Worm (Caenorhabditis elegans) whole organism, late embryonic: Measurements from ENCODE around the gene Y32F6A.5.

Source experiments
- ama-1 ChIP-seq: fragments of 150-350 bp; optimal IDR thresholded peaks from 2 replicates; lab custom pipeline; 2014
- ceh-14 ChIP-seq: sonication (generic microtip); optimal IDR thresholded peaks from 2 replicates; lab custom pipeline; 2016; ENCODE audit warnings: missing genotype, missing genetic modification characterization, missing compliant biosample characterization
- elt-2 ChIP-seq: sonication (generic microtip); optimal IDR thresholded peaks from 2 replicates; lab custom pipeline; 2016; ENCODE audit warnings: missing genetic modification reagents, missing genetic modification characterization, missing compliant biosample characterization
- hlh-8 ChIP-seq: sonication (generic microtip); optimal IDR thresholded peaks from 2 replicates; lab custom pipeline; 2016; ENCODE audit warnings: missing genotype, missing genetic modification characterization, missing compliant biosample characterization
- npax-4 ChIP-seq: sonication (generic microtip); optimal IDR thresholded peaks from 2 replicates; lab custom pipeline; 2016; ENCODE audit warnings: missing genetic modification characterization, missing compliant biosample characterization
- pag-3 ChIP-seq: sonication (generic microtip); optimal IDR thresholded peaks from 2 replicates; lab custom pipeline; 2016; ENCODE audit warnings: missing compliant biosample characterization, missing genetic modification characterization, borderline replicate concordance
- pqm-1 ChIP-seq: sonication (generic microtip); optimal IDR thresholded peaks from 2 replicates; lab custom pipeline; 2016; ENCODE audit warnings: missing genetic modification characterization, missing compliant biosample characterization
- sdc-2 ChIP-seq: sonication (generic microtip); optimal IDR thresholded peaks from 2 replicates; lab custom pipeline; 2016; ENCODE audit warnings: missing genotype, missing genetic modification characterization, missing compliant biosample characterization
- tbx-2 ChIP-seq: sonication (generic microtip); optimal IDR thresholded peaks from 2 replicates; lab custom pipeline; 2016; ENCODE audit warnings: missing genetic modification characterization, missing compliant biosample characterization

ce11 chrV:10399290-10399689, 54.1 kb downstream of the Y32F6A.5 start:
- TF ChIP-seq pag-3 (tag; lab: Kevin White, UChicago) (no peak), tbx-2 (no peak), ama-1 (lab: Kevin White, UChicago) (no peak), hlh-8 (tag; lab: Kevin White, UChicago) (no peak), elt-2 (tag; lab: Kevin White, UChicago) (peak; percentile 77), npax-4 (tag; lab: Kevin White, UChicago) (no peak), pqm-1 (no peak), sdc-2 (tag; lab: Kevin White, UChicago) (no peak), ceh-14 (tag; lab: Kevin White, UChicago) (no peak)
